Worm (Caenorhabditis elegans) whole organism, L3 larva: Measurements from ENCODE around the gene T06E4.5.

Experiments
- ZK546.5 ChIP-seq: sonication (generic microtip); optimal IDR thresholded peaks from 2 replicates; lab custom pipeline; 2017; ENCODE audit warnings: missing biosample characterization, missing genetic modification characterization
- aly-2 ChIP-seq: fragments of 150-350 bp; optimal IDR thresholded peaks from 2 replicates; lab custom pipeline; 2014; ENCODE audit warnings: missing biosample characterization, missing genetic modification characterization
- ceh-16 ChIP-seq: sonication (generic microtip); optimal IDR thresholded peaks from 2 replicates; lab custom pipeline; 2017; ENCODE audit warnings: missing biosample characterization, missing genetic modification characterization
- ceh-28 ChIP-seq: fragments of 150-350 bp; optimal IDR thresholded peaks from 2 replicates; lab custom pipeline; 2014; ENCODE audit warnings: missing biosample characterization, missing genetic modification reagents, missing genetic modification characterization
- ceh-82 ChIP-seq: fragments of 150-350 bp; optimal IDR thresholded peaks from 2 replicates; lab custom pipeline; 2014; ENCODE audit warnings: missing biosample characterization, missing genetic modification characterization
- egl-27 ChIP-seq: sonication (generic microtip); optimal IDR thresholded peaks from 4 replicates; lab custom pipeline; 2017; ENCODE audit warnings: missing biosample characterization, missing genetic modification reagents, missing genetic modification characterization
- egl-5 ChIP-seq: fragments of 150-350 bp; optimal IDR thresholded peaks from 2 replicates; lab custom pipeline; 2017; ENCODE audit warnings: missing biosample characterization, missing genetic modification reagents, missing genetic modification characterization, inconsistent platforms
- elt-1 ChIP-seq: fragments of 150-350 bp; optimal IDR thresholded peaks from 2 replicates; lab custom pipeline; 2014; ENCODE audit warnings: missing biosample characterization, missing genetic modification characterization
- elt-2 ChIP-seq: sonication (generic microtip); optimal IDR thresholded peaks from 2 replicates; lab custom pipeline; 2016; ENCODE audit warnings: missing genetic modification reagents, mild to moderate bottlenecking, missing genetic modification characterization, missing compliant biosample characterization
- eor-1 ChIP-seq, 2 experiments: fragments of 150-350 bp; optimal IDR thresholded peaks; 2 replicates each; lab custom pipeline; 2014 to 2018; ENCODE audit warnings: missing biosample characterization in 2 of 2, missing genetic modification characterization in 2 of 2
- fkh-10 ChIP-seq: sonication (generic microtip); optimal IDR thresholded peaks from 2 replicates; lab custom pipeline; 2017; ENCODE audit warnings: missing biosample characterization, missing genetic modification reagents, missing genetic modification characterization
- fos-1 ChIP-seq: fragments of 150-350 bp; optimal IDR thresholded peaks from 2 replicates; lab custom pipeline; 2014; ENCODE audit warnings: missing biosample characterization, missing genetic modification characterization
- hmg-11 ChIP-seq: sonication (generic microtip); optimal IDR thresholded peaks from 2 replicates; lab custom pipeline; 2016; ENCODE audit warnings: missing genetic modification characterization, missing compliant biosample characterization
- lin-15B ChIP-seq: fragments of 150-350 bp; optimal IDR thresholded peaks from 2 replicates; lab custom pipeline; 2014; ENCODE audit warnings: missing biosample characterization, missing genetic modification characterization
- lsy-12 ChIP-seq: sonication (generic microtip); optimal IDR thresholded peaks from 2 replicates; lab custom pipeline; 2016; ENCODE audit warnings: mild to moderate bottlenecking, missing genetic modification characterization, missing compliant biosample characterization
- mdl-1 ChIP-seq: fragments of 150-350 bp; optimal IDR thresholded peaks from 2 replicates; lab custom pipeline; 2014; ENCODE audit warnings: missing biosample characterization, missing genetic modification characterization
- mml-1 ChIP-seq: fragments of 150-350 bp; sonication (generic microtip); optimal IDR thresholded peaks from 3 replicates; lab custom pipeline; 2014; ENCODE audit warnings: missing biosample characterization, missing genetic modification characterization
- nhr-11 ChIP-seq: fragments of 150-350 bp; optimal IDR thresholded peaks from 2 replicates; lab custom pipeline; 2014; ENCODE audit warnings: missing biosample characterization, missing genetic modification characterization
- nhr-23 ChIP-seq: fragments of 150-350 bp; optimal IDR thresholded peaks from 2 replicates; lab custom pipeline; 2014; ENCODE audit warnings: missing biosample characterization, missing genetic modification reagents, missing genetic modification characterization
- nhr-237 ChIP-seq: fragments of 150-350 bp; optimal IDR thresholded peaks from 2 replicates; lab custom pipeline; 2014; ENCODE audit warnings: missing biosample characterization, missing genetic modification characterization
- nhr-25 ChIP-seq: sonication (generic microtip); optimal IDR thresholded peaks from 2 replicates; lab custom pipeline; 2017; ENCODE audit warnings: missing biosample characterization, missing genetic modification characterization
- nhr-28 ChIP-seq: fragments of 150-350 bp; optimal IDR thresholded peaks from 2 replicates; lab custom pipeline; 2014; ENCODE audit warnings: missing biosample characterization, missing genetic modification characterization
- nhr-43 ChIP-seq: sonication (generic microtip); optimal IDR thresholded peaks from 2 replicates; lab custom pipeline; 2016; ENCODE audit warnings: mild to moderate bottlenecking, missing genetic modification characterization, missing compliant biosample characterization; ENCODE audit not compliant: poor library complexity, severe bottlenecking
- nhr-76 ChIP-seq: fragments of 150-350 bp; sonication (generic microtip); optimal IDR thresholded peaks from 5 replicates; lab custom pipeline; 2014; ENCODE audit warnings: missing biosample characterization, missing genetic modification characterization
- nhr-77 ChIP-seq: fragments of 150-350 bp; optimal IDR thresholded peaks from 2 replicates; lab custom pipeline; 2014; ENCODE audit warnings: missing biosample characterization, missing genetic modification characterization
- pha-4 ChIP-seq: fragments of 150-350 bp; optimal IDR thresholded peaks from 2 replicates; lab custom pipeline; 2014; ENCODE audit warnings: missing biosample characterization, missing genetic modification reagents, missing genetic modification characterization
- pqm-1 ChIP-seq: fragments of 150-350 bp; optimal IDR thresholded peaks from 2 replicates; lab custom pipeline; 2017; ENCODE audit warnings: missing biosample characterization, missing genetic modification characterization, inconsistent platforms
- sea-2 ChIP-seq: fragments of 150-350 bp; sonication (generic microtip); optimal IDR thresholded peaks from 4 replicates; lab custom pipeline; 2014; ENCODE audit warnings: missing biosample characterization, missing genetic modification reagents, missing genetic modification characterization
- skn-1 ChIP-seq: fragments of 150-350 bp; optimal IDR thresholded peaks from 2 replicates; lab custom pipeline; 2014; ENCODE audit warnings: missing biosample characterization, missing genetic modification characterization
- snpc-4 ChIP-seq: fragments of 150-350 bp; optimal IDR thresholded peaks from 2 replicates; lab custom pipeline; 2014; ENCODE audit warnings: missing biosample characterization, missing genetic modification characterization
- tbx-2 ChIP-seq: sonication (generic microtip); optimal IDR thresholded peaks from 2 replicates; lab custom pipeline; 2016; ENCODE audit warnings: mild to moderate bottlenecking, missing genetic modification characterization, missing compliant biosample characterization
- unc-39 ChIP-seq: sonication (generic microtip); optimal IDR thresholded peaks from 4 replicates; lab custom pipeline; 2017; ENCODE audit warnings: missing biosample characterization, missing genetic modification characterization
- unc-62 ChIP-seq: fragments of 150-350 bp; sonication (generic microtip); optimal IDR thresholded peaks from 4 replicates; lab custom pipeline; 2014; ENCODE audit warnings: missing biosample characterization, missing genetic modification reagents, missing genetic modification characterization
- zag-1 ChIP-seq: fragments of 150-350 bp; optimal IDR thresholded peaks from 2 replicates; lab custom pipeline; 2014; ENCODE audit warnings: missing biosample characterization, missing genetic modification characterization
- ztf-4 ChIP-seq: fragments of 150-350 bp; optimal IDR thresholded peaks from 2 replicates; lab custom pipeline; 2014; ENCODE audit warnings: missing biosample characterization, missing genetic modification characterization

T06E4.5 gene

DNA sequence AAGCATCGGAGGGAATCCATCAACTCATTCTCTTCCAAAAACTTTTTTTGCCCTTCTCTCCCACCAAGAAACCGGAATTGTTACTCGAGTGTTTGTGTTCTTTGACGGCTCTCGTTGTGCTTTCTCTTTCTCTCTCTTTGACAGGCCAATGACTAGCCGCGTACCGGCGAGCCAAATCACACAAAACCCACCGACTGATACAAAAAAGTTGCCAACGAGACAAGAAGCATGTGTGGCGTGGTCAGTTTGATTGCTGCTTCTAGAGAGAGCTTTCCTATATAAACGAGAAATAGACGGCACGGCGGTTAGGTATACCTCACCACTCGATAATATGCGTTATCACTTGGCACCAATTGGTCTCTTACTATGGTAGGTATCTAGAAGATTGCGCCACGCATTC, 15.3 kb upstream of the T06E4.5 start, which contains the start of gene pqn-63:
pqn-63 (plus strand) TSS at position 307 of the 400 bp plus-strand sequence.
- no peak for TF ChIP-seq nhr-25 (tag; lab: Kevin White, UChicago)
- TF ChIP-seq pha-4 (tag; lab: Kevin White, UChicago), result peak; percentile 42
- TF ChIP-seq, all 47 proteins: peak for 1

- no peak for TF ChIP-seq aly-2 (tag; lab: Kevin White, UChicago)
- no peak for TF ChIP-seq tbx-2 (tag; lab: Kevin White, UChicago)
- no peak for TF ChIP-seq eor-1 (tag; optimal IDR thresholded peaks at IDR 0.05; lab: Kevin White, UChicago)
- no peak for TF ChIP-seq zag-1 (tag; lab: Kevin White, UChicago)
- no peak for TF ChIP-seq hmg-11
- no peak for TF ChIP-seq elt-1 (tag; lab: Kevin White, UChicago)
- TF ChIP-seq egl-5, result no peak
- no peak for TF ChIP-seq mml-1 (tag; lab: Kevin White, UChicago)
- TF ChIP-seq nhr-23 (tag; lab: Kevin White, UChicago), result no peak
- no peak for TF ChIP-seq pha-4 (tag; lab: Kevin White, UChicago)
- TF ChIP-seq nhr-76 (tag; lab: Kevin White, UChicago), result no peak
- no peak for TF ChIP-seq ceh-28 (tag; lab: Kevin White, UChicago)
- TF ChIP-seq fkh-10 (GFP tag; lab: Kevin White, UChicago), result no peak
- TF ChIP-seq pqm-1, result no peak
- TF ChIP-seq lin-15B (tag; lab: Kevin White, UChicago), result no peak
- no peak for TF ChIP-seq nhr-28
- TF ChIP-seq nhr-43 (tag; lab: Kevin White, UChicago), result no peak
Observed at ce11 chrV:9616130-9616529, 14.9 kb upstream of the T06E4.5 start.

DNA sequence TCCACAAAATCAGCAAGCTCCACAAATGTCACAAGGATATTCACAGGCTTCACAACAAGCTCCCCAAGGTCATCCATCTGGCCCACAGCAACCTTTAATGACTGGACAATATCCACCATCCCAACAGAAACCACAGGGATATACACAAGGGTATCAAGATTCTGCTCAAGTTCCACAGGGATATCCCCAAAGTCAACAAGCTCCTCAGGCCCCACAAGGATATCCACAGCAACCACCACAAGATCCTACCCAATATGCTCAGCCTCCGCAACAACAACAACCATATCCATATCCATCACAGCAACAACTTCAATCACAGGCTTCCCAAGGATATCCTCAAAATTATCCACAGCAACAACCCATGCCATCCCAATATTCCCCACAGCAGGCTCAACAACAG, 14.4 kb upstream of the T06E4.5 start:
- TF ChIP-seq elt-2 (tag; lab: Kevin White, UChicago) (no peak), ceh-28 (tag; lab: Kevin White, UChicago) (no peak)
- TF ChIP-seq, all 47 proteins: peak for 0

DNA sequence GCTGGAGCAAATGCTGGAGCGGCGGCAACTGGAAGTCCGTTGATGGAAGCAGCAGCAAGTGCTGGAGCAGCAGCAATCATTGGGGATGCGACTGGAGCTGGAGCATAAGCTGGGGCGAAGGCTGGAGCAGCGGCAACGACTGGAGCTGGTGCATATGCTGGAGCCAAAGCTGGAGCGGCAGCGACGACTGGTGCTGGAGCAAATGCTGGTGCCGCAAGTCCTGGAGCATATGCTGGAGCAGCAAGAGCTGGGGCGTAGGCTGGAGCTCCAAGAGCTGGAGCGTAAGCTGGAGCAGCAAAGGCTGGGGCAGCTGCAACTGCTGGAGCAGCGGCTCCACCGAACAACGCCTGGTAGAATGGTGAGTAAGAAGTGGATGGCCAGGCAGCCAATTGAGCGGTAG, 12.6 kb upstream of the T06E4.5 start:
- TF ChIP-seq egl-27 (tag; lab: Kevin White, UChicago), result no peak
- no peak for TF ChIP-seq mml-1 (tag; lab: Kevin White, UChicago)
- no peak for TF ChIP-seq ztf-4 (tag; lab: Kevin White, UChicago)
- TF ChIP-seq, all 47 proteins: peak for 0

ce11 chrV:9618919-9619318, 12.1 kb upstream of the T06E4.5 start, which contains the start of gene idpc-7:
Gene idpc-7, minus strand, starts transcription at chrV:9619019.
- TF ChIP-seq nhr-76 (tag; lab: Kevin White, UChicago), result no peak
- TF ChIP-seq zag-1 (tag; lab: Kevin White, UChicago), result no peak
- TF ChIP-seq sea-2 (GFP tag; lab: Kevin White, UChicago), result no peak
- TF ChIP-seq snpc-4, result no peak
- TF ChIP-seq unc-62 (GFP tag; lab: Kevin White, UChicago), result no peak
- TF ChIP-seq fos-1 (tag; lab: Kevin White, UChicago), result no peak
- TF ChIP-seq lsy-12 (tag; lab: Kevin White, UChicago), result no peak
- no peak for TF ChIP-seq ZK546.5
- no peak for TF ChIP-seq mdl-1
- TF ChIP-seq nhr-237, result no peak
- no peak for TF ChIP-seq ceh-82 (tag; lab: Kevin White, UChicago)
- TF ChIP-seq unc-39 (tag; lab: Kevin White, UChicago), result no peak
- no peak for TF ChIP-seq ceh-16
- TF ChIP-seq nhr-77 (tag; lab: Kevin White, UChicago), result no peak
- no peak for TF ChIP-seq nhr-43 (tag; lab: Kevin White, UChicago)
- TF ChIP-seq eor-1 (tag; optimal IDR thresholded peaks at IDR 0.05; lab: Kevin White, UChicago), result no peak
- TF ChIP-seq nhr-11 (tag; lab: Kevin White, UChicago), result no peak
- no peak for TF ChIP-seq skn-1 (tag; lab: Kevin White, UChicago)
- no peak for TF ChIP-seq nhr-28
